Fruit fly (Drosophila melanogaster) whole organism, embryonic: Measurements from ENCODE around the gene CG34432.
A peak's percentile ranks its signal among the peaks of the same experiment; 100 is the strongest.

Experiments used
- Antp ChIP-seq: fragments of 200-800 bp; sonication (Bioruptor generic); optimal IDR thresholded peaks from 3 replicates; lab custom pipeline; 2016; ENCODE audit warnings: missing biosample characterization, missing genetic modification characterization
- Atf3 ChIP-seq: fragments of 200-800 bp; sonication (Bioruptor generic); optimal IDR thresholded peaks from 3 replicates; lab custom pipeline; 2016; ENCODE audit warnings: missing biosample characterization, missing genetic modification characterization
- Blimp-1 ChIP-seq: fragments of 200-800 bp; sonication (Bioruptor generic); optimal IDR thresholded peaks from 3 replicates; lab custom pipeline; 2018; ENCODE audit warnings: missing biosample characterization, missing genetic modification characterization, mild to moderate bottlenecking, moderate library complexity, missing genetic modification reagents
- CG10209 ChIP-seq: fragments of 200-800 bp; sonication (Bioruptor generic); optimal IDR thresholded peaks from 3 replicates; lab custom pipeline; 2017; ENCODE audit warnings: missing biosample characterization, mild to moderate bottlenecking, missing genetic modification characterization, missing genetic modification reagents
- CG10543 ChIP-seq: fragments of 200-800 bp; sonication (Bioruptor generic); optimal IDR thresholded peaks from 3 replicates; lab custom pipeline; 2017; ENCODE audit warnings: missing biosample characterization, mild to moderate bottlenecking, missing genetic modification characterization, moderate library complexity
- CG11560 ChIP-seq: fragments of 200-800 bp; sonication (Bioruptor generic); IDR thresholded peaks from 3 replicates; pipeline ENCODE4 v1.3.6; 2022; ENCODE audit warnings: missing biosample characterization, missing genetic modification characterization
- CG12391 ChIP-seq: fragments of 200-800 bp; sonication (Bioruptor generic); optimal IDR thresholded peaks from 3 replicates; lab custom pipeline; 2018; ENCODE audit warnings: missing biosample characterization, mild to moderate bottlenecking, missing genetic modification characterization, moderate library complexity
- CG12744 ChIP-seq: fragments of 200-800 bp; sonication (Bioruptor generic); optimal IDR thresholded peaks from 2 replicates; lab custom pipeline; 2016; ENCODE audit warnings: missing biosample characterization, missing genetic modification characterization
- CG14441 ChIP-seq: fragments of 200-800 bp; sonication (Bioruptor generic); IDR thresholded peaks from 2 replicates; pipeline ENCODE4 v1.3.6; 2022; ENCODE audit warnings: missing biosample characterization, missing genetic modification characterization
- CG14965 ChIP-seq: fragments of 200-800 bp; sonication (Bioruptor generic); optimal IDR thresholded peaks from 2 replicates; lab custom pipeline; 2016; ENCODE audit warnings: missing biosample characterization, missing genetic modification characterization, borderline replicate concordance
- CG1647 ChIP-seq: fragments of 200-800 bp; sonication (Bioruptor generic); optimal IDR thresholded peaks from 3 replicates; lab custom pipeline; 2016; ENCODE audit warnings: missing biosample characterization, missing genetic modification characterization
- CG17568 ChIP-seq: fragments of 200-800 bp; sonication (Bioruptor generic); optimal IDR thresholded peaks from 2 replicates; lab custom pipeline; 2018; ENCODE audit warnings: missing biosample characterization, mild to moderate bottlenecking, missing genetic modification characterization, moderate library complexity
- CG17912 ChIP-seq: fragments of 200-800 bp; sonication (Bioruptor generic); optimal IDR thresholded peaks from 2 replicates; lab custom pipeline; 2018; ENCODE audit warnings: missing biosample characterization, mild to moderate bottlenecking, missing genetic modification characterization
- CG18011 ChIP-seq: fragments of 200-800 bp; sonication (Bioruptor generic); optimal IDR thresholded peaks from 2 replicates; lab custom pipeline; 2017; ENCODE audit warnings: missing biosample characterization, missing genetic modification characterization, mild to moderate bottlenecking, moderate library complexity, missing genotype
- CG3838 ChIP-seq: fragments of 200-800 bp; sonication (Bioruptor generic); optimal IDR thresholded peaks from 3 replicates; lab custom pipeline; 2016; ENCODE audit warnings: missing biosample characterization, missing genetic modification characterization
- CG4707 ChIP-seq: fragments of 200-800 bp; sonication (Bioruptor generic); optimal IDR thresholded peaks from 2 replicates; lab custom pipeline; 2018; ENCODE audit warnings: missing biosample characterization, mild to moderate bottlenecking, missing genetic modification characterization, moderate library complexity
- CG5953 ChIP-seq: fragments of 200-800 bp; sonication (Bioruptor generic); IDR thresholded peaks from 2 replicates; pipeline ENCODE4 v1.3.6; 2022; ENCODE audit warnings: missing biosample characterization, missing genetic modification characterization
- Dbx ChIP-seq: fragments of 200-800 bp; sonication (Bioruptor generic); IDR thresholded peaks from 3 replicates; pipeline ENCODE4 v1.3.6; 2022; ENCODE audit warnings: missing biosample characterization, missing genetic modification characterization
- Hr78 ChIP-seq, 2 experiments: fragments of 200-800 bp in 1 of 2; fragments of >200 bp in 1 of 2; sonication (Bioruptor generic) in 1 of 2; optimal IDR thresholded peaks; 2 replicates each; lab custom pipeline; 2017 to 2019; ENCODE audit warnings: missing biosample characterization in 2 of 2, missing genetic modification characterization in 2 of 2, mild to moderate bottlenecking in 1 of 2, moderate library complexity in 1 of 2
- Mad ChIP-seq: fragments of 200-800 bp; sonication (Bioruptor generic); optimal IDR thresholded peaks from 2 replicates; lab custom pipeline; 2016; ENCODE audit warnings: missing biosample characterization, missing genetic modification characterization
- Ptx1 ChIP-seq: fragments of 200-800 bp; sonication (Bioruptor generic); IDR thresholded peaks from 2 replicates; pipeline ENCODE4 v1.3.6; 2022; ENCODE audit warnings: missing biosample characterization, missing genetic modification characterization
- Side ChIP-seq: fragments of 200-800 bp; sonication (Bioruptor generic); optimal IDR thresholded peaks from 2 replicates; lab custom pipeline; 2016; ENCODE audit warnings: missing biosample characterization, missing genetic modification characterization
- abd-A ChIP-seq: fragments of 200-800 bp; sonication (Bioruptor generic); optimal IDR thresholded peaks from 3 replicates; lab custom pipeline; 2019; ENCODE audit warnings: missing biosample characterization, mild to moderate bottlenecking, missing genetic modification characterization, moderate library complexity
- cad ChIP-seq: fragments of >200 bp; optimal IDR thresholded peaks from 2 replicates; lab custom pipeline; 2017; ENCODE audit warnings: missing biosample characterization, missing genetic modification characterization
- crol ChIP-seq: fragments of 200-800 bp; sonication (Bioruptor generic); IDR thresholded peaks from 2 replicates; pipeline ENCODE4 v1.3.6; 2022; ENCODE audit warnings: missing biosample characterization, missing genetic modification characterization
- dpn ChIP-seq, 2 experiments: fragments of 200-800 bp; sonication (Bioruptor generic); optimal IDR thresholded peaks; 3 replicates each; lab custom pipeline; 2016; ENCODE audit warnings: missing biosample characterization in 2 of 2, missing genetic modification characterization in 2 of 2
- emc ChIP-seq: fragments of 200-800 bp; sonication (Bioruptor generic); optimal IDR thresholded peaks from 2 replicates; lab custom pipeline; 2016; ENCODE audit warnings: missing biosample characterization, missing genetic modification characterization
- fd3F ChIP-seq: fragments of 200-800 bp; sonication (Bioruptor generic); optimal IDR thresholded peaks from 2 replicates; lab custom pipeline; 2018; ENCODE audit warnings: missing biosample characterization, mild to moderate bottlenecking, missing genetic modification characterization, moderate library complexity
- fd64A ChIP-seq: fragments of 200-800 bp; sonication (Bioruptor generic); optimal IDR thresholded peaks from 3 replicates; lab custom pipeline; 2018; ENCODE audit warnings: missing biosample characterization, mild to moderate bottlenecking, missing genetic modification characterization
- her ChIP-seq: fragments of 200-800 bp; sonication (Bioruptor generic); optimal IDR thresholded peaks from 2 replicates; lab custom pipeline; 2016; ENCODE audit warnings: missing biosample characterization, missing genetic modification characterization
- inv ChIP-seq: fragments of 200-800 bp; sonication (Bioruptor generic); IDR thresholded peaks from 2 replicates; pipeline ENCODE4 v1.3.6; 2022; ENCODE audit warnings: missing biosample characterization, missing genetic modification characterization; ENCODE audit not compliant: partially characterized antibody
- jigr1 ChIP-seq: fragments of 200-800 bp; sonication (Bioruptor generic); IDR thresholded peaks from 3 replicates; pipeline ENCODE4 v1.3.6; 2022; ENCODE audit warnings: missing biosample characterization, missing genetic modification characterization
- kah ChIP-seq: fragments of 200-800 bp; sonication (Bioruptor generic); optimal IDR thresholded peaks from 2 replicates; lab custom pipeline; 2018; ENCODE audit warnings: missing biosample characterization, mild to moderate bottlenecking, missing genetic modification characterization
- kni ChIP-seq: fragments of 200-800 bp; sonication (Bioruptor generic); optimal IDR thresholded peaks from 3 replicates; lab custom pipeline; 2017; ENCODE audit warnings: mild to moderate bottlenecking, missing biosample characterization, missing genetic modification reagents, missing genetic modification characterization
- luna ChIP-seq: fragments of 200-800 bp; sonication (Bioruptor generic); optimal IDR thresholded peaks from 2 replicates; lab custom pipeline; 2016; ENCODE audit warnings: missing biosample characterization, missing genetic modification characterization
- nerfin-2 ChIP-seq: fragments of 200-800 bp; sonication (Bioruptor generic); IDR thresholded peaks from 2 replicates; pipeline ENCODE4 v1.3.6; 2022; ENCODE audit warnings: missing biosample characterization, missing genetic modification characterization; ENCODE audit not compliant: partially characterized antibody
- oc ChIP-seq: fragments of 200-800 bp; sonication (Bioruptor generic); optimal IDR thresholded peaks from 2 replicates; lab custom pipeline; 2018; ENCODE audit warnings: missing biosample characterization, mild to moderate bottlenecking, missing genetic modification characterization, moderate library complexity
- salm ChIP-seq: fragments of 200-800 bp; sonication (Bioruptor generic); optimal IDR thresholded peaks from 2 replicates; lab custom pipeline; 2018; ENCODE audit warnings: missing biosample characterization, mild to moderate bottlenecking, missing genetic modification characterization
- sens-2 ChIP-seq: fragments of 200-800 bp; sonication (Bioruptor generic); IDR thresholded peaks from 2 replicates; pipeline ENCODE4 v1.3.6; 2022; ENCODE audit warnings: missing biosample characterization, missing genetic modification characterization
- sob ChIP-seq: fragments of 200-800 bp; sonication (Bioruptor generic); IDR thresholded peaks from 2 replicates; pipeline ENCODE4 v1.3.6; 2022; ENCODE audit warnings: missing biosample characterization, missing genetic modification characterization
- tll ChIP-seq, 2 experiments: fragments of 200-800 bp in 1 of 2; fragments of >200 bp in 1 of 2; sonication (Bioruptor generic) in 1 of 2; optimal IDR thresholded peaks; 2 replicates each; lab custom pipeline; 2017 to 2019; ENCODE audit warnings: missing biosample characterization in 2 of 2, missing genetic modification characterization in 2 of 2, mild to moderate bottlenecking in 1 of 2, moderate library complexity in 1 of 2
- vvl ChIP-seq: fragments of 200-800 bp; sonication (Bioruptor generic); IDR thresholded peaks from 2 replicates; pipeline ENCODE4 v1.3.6; 2022; ENCODE audit warnings: missing biosample characterization, missing genetic modification characterization

The CG34432 gene

DNA sequence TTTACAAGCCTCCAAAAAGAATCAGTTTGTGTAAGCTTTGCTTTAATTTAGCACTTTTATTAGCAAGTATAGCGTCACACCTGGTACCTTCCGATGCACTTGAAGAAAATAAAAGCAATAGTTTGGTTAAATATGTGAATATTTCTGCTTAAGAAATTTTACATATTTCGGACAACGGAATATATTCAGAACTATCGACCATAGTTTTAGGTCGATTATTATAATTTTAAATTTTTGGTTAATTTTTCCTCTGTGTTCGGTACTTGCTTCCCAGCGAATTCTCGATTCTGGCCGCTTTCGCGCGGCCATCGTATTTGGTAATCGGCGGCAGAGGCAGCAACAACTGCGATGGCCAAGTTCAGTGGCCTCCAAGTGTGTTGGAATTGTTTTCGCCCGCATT lies 40.7 kb downstream of the CG34432 start (continued):
- no peak for TF ChIP-seq dpn (GFP tag; optimal IDR thresholded peaks at IDR 0.05; lab: Kevin White, UChicago)
- no peak for TF ChIP-seq CG4707
- no peak for TF ChIP-seq CG12391 (tag; lab: Kevin White, UChicago)
- no peak for TF ChIP-seq Antp (GFP tag; lab: Kevin White, UChicago)
- TF ChIP-seq salm (tag; lab: Kevin White, UChicago) = no peak
- no peak for TF ChIP-seq cad (GFP tag; lab: Kevin White, UChicago)
- TF ChIP-seq CG3838 (GFP tag; lab: Kevin White, UChicago) = no peak

DNA sequence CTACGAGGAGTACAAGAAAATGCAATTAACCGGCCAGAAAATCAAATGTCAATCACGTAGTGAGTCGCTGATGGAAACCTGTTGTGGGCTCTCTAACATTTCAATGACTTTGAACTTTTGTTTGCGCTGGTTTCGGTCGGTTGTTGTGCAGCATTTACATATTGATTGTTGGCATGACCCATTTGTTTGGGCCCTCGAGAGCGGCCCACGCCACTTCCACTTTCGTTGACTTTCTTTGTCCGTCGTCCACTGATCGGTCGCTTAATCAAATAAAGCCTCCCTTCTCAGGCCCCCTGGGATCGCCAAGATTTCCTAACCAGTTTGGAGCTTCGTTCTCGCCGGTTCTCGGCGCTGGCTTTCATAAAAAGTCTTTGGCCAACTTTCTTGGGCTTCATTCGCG lies 41.3 kb downstream of the CG34432 start, which contains the start of gene Spn100A:
TSS of gene Spn100A (plus strand) at position 392 of the 400 bp plus-strand sequence.
- TF ChIP-seq Ptx1 (GFP tag; lab: Robert Waterston, UW) (no peak), Dbx (no peak), CG14965 (GFP tag; lab: Kevin White, UChicago) (no peak), CG10543 (GFP tag; lab: Kevin White, UChicago) (no peak), CG18011 (GFP tag; lab: Kevin White, UChicago) (no peak), Side (GFP tag; lab: Kevin White, UChicago) (no peak), fd3F (no peak), Hr78 (GFP tag; optimal IDR thresholded peaks at IDR 0.05; lab: Kevin White, UChicago) (peak in 1 of 2 experiments; percentile 61), her (GFP tag; lab: Kevin White, UChicago) (no peak), Atf3 (GFP tag; lab: Kevin White, UChicago) (no peak), CG17912 (no peak), Blimp-1 (peak; percentile 99), abd-A (tag; lab: Kevin White, UChicago) (peak; percentile 34), Mad (GFP tag; lab: Kevin White, UChicago) (no peak), tll (GFP tag; optimal IDR thresholded peaks at IDR 0.05; lab: Kevin White, UChicago) (no peak), fd64A (no peak), emc (GFP tag; lab: Kevin White, UChicago) (no peak), sens-2 (GFP tag; lab: Robert Waterston, UW) (no peak), jigr1 (GFP tag; lab: Robert Waterston, UW) (no peak), inv (GFP tag; lab: Robert Waterston, UW) (no peak), CG14441 (GFP tag; lab: Robert Waterston, UW) (no peak), nerfin-2 (GFP tag; lab: Robert Waterston, UW) (no peak), CG1647 (GFP tag; lab: Kevin White, UChicago) (no peak), crol (peak; percentile 40; the same call in 1 of the 2 replicates), vvl (GFP tag; lab: Robert Waterston, UW) (peak; percentile 57; the same call in 1 of the 2 replicates), sob (GFP tag; lab: Robert Waterston, UW) (no peak), CG10209 (GFP tag; lab: Kevin White, UChicago) (no peak), oc (tag; lab: Kevin White, UChicago) (peak; percentile 43), kni (GFP tag; lab: Kevin White, UChicago) (peak; percentile 90), CG5953 (GFP tag; lab: Robert Waterston, UW) (no peak), kah (GFP tag; lab: Kevin White, UChicago) (no peak), CG17568 (GFP tag; lab: Kevin White, UChicago) (no peak), CG11560 (no peak), CG12744 (no peak), luna (GFP tag; lab: Kevin White, UChicago) (no peak)
